Worm (Caenorhabditis elegans): ENCODE results near the gene hat-1.

hat-1 gene

ce11 chrIII:10432104-10432503, 25.1 kb upstream of the hat-1 start (continued):
- TF ChIP-seq sox-4 (tag; optimal IDR thresholded peaks at IDR 0.05) = peak; percentile 49
- TF ChIP-seq hlh-15 (tag; optimal IDR thresholded peaks at IDR 0.05) = no peak
- TF ChIP-seq mec-3 (tag; optimal IDR thresholded peaks at IDR 0.05; ENCODE audit: borderline replicate concordance) = no peak
- TF ChIP-seq dmd-4 (tag; optimal IDR thresholded peaks at IDR 0.05; ENCODE audit: borderline replicate concordance) = no peak
- peak; percentile 2 for TF ChIP-seq unc-42 (tag; optimal IDR thresholded peaks at IDR 0.05)
- TF ChIP-seq pax-1 (tag; optimal IDR thresholded peaks at IDR 0.05) = no peak
- no peak for TF ChIP-seq dve-1 (tag; optimal IDR thresholded peaks at IDR 0.05)
- TF ChIP-seq ceh-6 (GFP tag; optimal IDR thresholded peaks at IDR 0.05) = peak; percentile 51
- TF ChIP-seq pqm-1 (tag; optimal IDR thresholded peaks at IDR 0.05) = peak; percentile 68
- no peak for TF ChIP-seq ceh-30 (tag; optimal IDR thresholded peaks at IDR 0.05)
- TF ChIP-seq rnt-1 (tag; optimal IDR thresholded peaks at IDR 0.05) = peak; percentile 63
- TF ChIP-seq unc-86 (tag; optimal IDR thresholded peaks at IDR 0.05) = no peak
- TF ChIP-seq pha-4 (tag; optimal IDR thresholded peaks at IDR 0.05) = no peak
- peak; percentile 26 for TF ChIP-seq K02D7.2 (tag; optimal IDR thresholded peaks at IDR 0.05)
- TF ChIP-seq ets-4 (tag; optimal IDR thresholded peaks at IDR 0.05) = no peak
- TF ChIP-seq fax-1 (tag; optimal IDR thresholded peaks at IDR 0.05) = peak; percentile 14
- no peak for TF ChIP-seq hlh-13 (GFP tag; optimal IDR thresholded peaks at IDR 0.05)
- TF ChIP-seq fkh-10 (GFP tag; optimal IDR thresholded peaks at IDR 0.05) = no peak
- TF ChIP-seq ceh-31 (tag; optimal IDR thresholded peaks at IDR 0.05) = peak; percentile 45
- no peak for TF ChIP-seq Y22D7AL.16 (tag; optimal IDR thresholded peaks at IDR 0.05)
- no peak for TF ChIP-seq pros-1 (tag; optimal IDR thresholded peaks at IDR 0.05)
- TF ChIP-seq fkh-6 (tag; optimal IDR thresholded peaks at IDR 0.05) = no peak
- TF ChIP-seq hlh-6 (tag; optimal IDR thresholded peaks at IDR 0.05) = peak; percentile 29
- peak; percentile 3 for TF ChIP-seq lim-6 (tag; optimal IDR thresholded peaks at IDR 0.05)
- no peak for TF ChIP-seq elt-2 (tag; optimal IDR thresholded peaks at IDR 0.05)
- no peak for TF ChIP-seq ceh-24 (tag; optimal IDR thresholded peaks at IDR 0.05)
- TF ChIP-seq C38D4.7 (GFP tag; optimal IDR thresholded peaks at IDR 0.05) = peak; percentile 63
- TF ChIP-seq ahr-1 (tag; optimal IDR thresholded peaks at IDR 0.05) = peak; percentile 27
- TF ChIP-seq tbx-2 (tag; optimal IDR thresholded peaks at IDR 0.05) = peak; percentile 73
- no peak for TF ChIP-seq zip-5 (tag; optimal IDR thresholded peaks at IDR 0.05)
- peak; percentile 41 for TF ChIP-seq nhr-232 (tag; optimal IDR thresholded peaks at IDR 0.05)
- peak; percentile 38 for TF ChIP-seq gmeb-2 (tag; optimal IDR thresholded peaks at IDR 0.05)
- peak; percentile 29 for TF ChIP-seq ref-2 (tag; optimal IDR thresholded peaks at IDR 0.05)
- peak; percentile 46 for TF ChIP-seq unc-55 (GFP tag; optimal IDR thresholded peaks at IDR 0.05)
- peak; percentile 21 for TF ChIP-seq F13H6.1 (tag; optimal IDR thresholded peaks at IDR 0.05)
- no peak for TF ChIP-seq elt-4 (tag; optimal IDR thresholded peaks at IDR 0.05)

- TF ChIP-seq ceh-24 (tag; optimal IDR thresholded peaks at IDR 0.05) (no peak), K09A11.1 (tag; optimal IDR thresholded peaks at IDR 0.05; ENCODE audit: insufficient read depth) (no peak), gmeb-2 (tag; optimal IDR thresholded peaks at IDR 0.05) (no peak), unc-42 (tag; optimal IDR thresholded peaks at IDR 0.05) (no peak), fkh-10 (GFP tag; optimal IDR thresholded peaks at IDR 0.05) (no peak), hlh-30 (tag; optimal IDR thresholded peaks at IDR 0.05; ENCODE audit: insufficient read depth) (no peak), ama-1 (optimal IDR thresholded peaks at IDR 0.05) (no peak), ceh-19 (GFP tag; optimal IDR thresholded peaks at IDR 0.05) (no peak), tbx-2 (tag; optimal IDR thresholded peaks at IDR 0.05) (no peak), ceh-48 (tag; optimal IDR thresholded peaks at IDR 0.05) (no peak), unc-55 (GFP tag; optimal IDR thresholded peaks at IDR 0.05) (no peak), ceh-18 (tag; optimal IDR thresholded peaks at IDR 0.05) (no peak), C38D4.7 (GFP tag; optimal IDR thresholded peaks at IDR 0.05) (no peak), ceh-31 (tag; optimal IDR thresholded peaks at IDR 0.05) (no peak), sox-2 (GFP tag; IDR thresholded peaks at IDR 0.05) (no peak), tbx-7 (tag; optimal IDR thresholded peaks at IDR 0.05) (no peak), ahr-1 (tag; optimal IDR thresholded peaks at IDR 0.05) (no peak), ceh-34 (tag; optimal IDR thresholded peaks at IDR 0.05) (no peak), mec-3 (tag; optimal IDR thresholded peaks at IDR 0.05; ENCODE audit: borderline replicate concordance) (no peak), ceh-14 (tag; optimal IDR thresholded peaks at IDR 0.05) (no peak)
These were observed 20.8 kb upstream of the hat-1 start, which contains the start of gene prp-3 for ce11 chrIII:10427882-10428281. Gene prp-3 (minus strand): TSS chrIII:10427982.

Measured in whole organism, late embryonic.